Worm (Caenorhabditis elegans) whole organism, L4 larva: Measurements from ENCODE around the gene Y41E3.18.

ENCODE experiments used
- F49E8.2 ChIP-seq: sonication (generic microtip); optimal IDR thresholded peaks from 2 replicates; lab custom pipeline; 2016; ENCODE audit warnings: missing compliant biosample characterization, mild to moderate bottlenecking, missing genetic modification characterization, borderline replicate concordance
- egl-27 ChIP-seq: sonication (generic microtip); optimal IDR thresholded peaks from 3 replicates; lab custom pipeline; 2017; ENCODE audit warnings: missing biosample characterization, missing genetic modification reagents, missing genetic modification characterization
- nhr-11 ChIP-seq: fragments of 150-350 bp; optimal IDR thresholded peaks from 2 replicates; lab custom pipeline; 2014; ENCODE audit warnings: missing biosample characterization, missing genetic modification characterization
- nhr-76 ChIP-seq: fragments of 150-350 bp; optimal IDR thresholded peaks from 2 replicates; lab custom pipeline; 2014; ENCODE audit warnings: missing biosample characterization, missing genetic modification characterization
- rbr-2 ChIP-seq: sonication (generic microtip); optimal IDR thresholded peaks from 2 replicates; lab custom pipeline; 2016; ENCODE audit warnings: missing genotype, missing genetic modification characterization, missing compliant biosample characterization
- unc-39 ChIP-seq: sonication (generic microtip); optimal IDR thresholded peaks from 2 replicates; lab custom pipeline; 2017; ENCODE audit warnings: missing biosample characterization, missing genetic modification characterization
- zfp-2 ChIP-seq: sonication (generic microtip); optimal IDR thresholded peaks from 2 replicates; lab custom pipeline; 2016; ENCODE audit warnings: mild to moderate bottlenecking, missing genetic modification characterization, missing compliant biosample characterization
- ztf-11 ChIP-seq: fragments of 150-350 bp; optimal IDR thresholded peaks from 2 replicates; lab custom pipeline; 2014; ENCODE audit warnings: missing biosample characterization, missing genetic modification characterization

DNA sequence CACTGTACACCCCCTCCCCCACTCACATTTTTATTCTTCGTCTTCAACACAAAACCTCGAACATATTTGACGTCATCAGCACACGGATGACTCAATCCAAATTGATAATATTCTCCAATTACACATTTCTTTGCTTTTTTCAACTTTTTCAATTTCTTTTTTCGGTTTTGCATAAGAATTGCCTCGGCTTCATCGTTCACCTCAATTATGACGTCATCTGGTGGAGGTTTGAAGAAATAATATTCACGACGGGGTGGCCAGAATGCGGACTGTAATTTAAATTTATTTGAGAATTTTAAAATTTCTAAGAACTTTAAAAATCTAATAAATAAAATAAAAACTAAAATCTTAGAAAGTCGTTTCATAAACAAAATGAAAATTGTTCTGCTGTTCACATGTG is 1.8 kb downstream of the Y41E3.18 start:
- TF ChIP-seq zfp-2 = no peak
- TF ChIP-seq nhr-11 (tag; lab: Kevin White, UChicago) = no peak
- no peak for TF ChIP-seq ztf-11
- no peak for TF ChIP-seq egl-27 (tag; lab: Kevin White, UChicago)
- TF ChIP-seq F49E8.2 (tag; lab: Kevin White, UChicago) = no peak
- no peak for TF ChIP-seq nhr-76
- TF ChIP-seq unc-39 = no peak
- no peak for TF ChIP-seq rbr-2 (tag; lab: Kevin White, UChicago)
